Worm (Caenorhabditis elegans) whole organism, L3 larva: Measurements from ENCODE around the gene srz-95.

ENCODE experiments used
- R02D3.7 ChIP-seq: fragments of 150-350 bp; optimal IDR thresholded peaks from 2 replicates; lab custom pipeline; 2014; ENCODE audit warnings: missing biosample characterization, missing genetic modification characterization
- ZK546.5 ChIP-seq: sonication (generic microtip); optimal IDR thresholded peaks from 2 replicates; lab custom pipeline; 2017; ENCODE audit warnings: missing biosample characterization, missing genetic modification characterization
- aly-2 ChIP-seq: fragments of 150-350 bp; optimal IDR thresholded peaks from 2 replicates; lab custom pipeline; 2014; ENCODE audit warnings: missing biosample characterization, missing genetic modification characterization
- ama-1 ChIP-seq: fragments of 150-350 bp; optimal IDR thresholded peaks from 2 replicates; lab custom pipeline; 2018
- ceh-16 ChIP-seq: sonication (generic microtip); optimal IDR thresholded peaks from 2 replicates; lab custom pipeline; 2017; ENCODE audit warnings: missing biosample characterization, missing genetic modification characterization
- ceh-28 ChIP-seq: fragments of 150-350 bp; optimal IDR thresholded peaks from 2 replicates; lab custom pipeline; 2014; ENCODE audit warnings: missing biosample characterization, missing genetic modification reagents, missing genetic modification characterization
- ceh-82 ChIP-seq: fragments of 150-350 bp; optimal IDR thresholded peaks from 2 replicates; lab custom pipeline; 2014; ENCODE audit warnings: missing biosample characterization, missing genetic modification characterization
- ceh-9 ChIP-seq: sonication (generic microtip); optimal IDR thresholded peaks from 2 replicates; lab custom pipeline; 2018; ENCODE audit warnings: missing biosample characterization, missing genetic modification characterization
- egl-5 ChIP-seq: fragments of 150-350 bp; optimal IDR thresholded peaks from 2 replicates; lab custom pipeline; 2017; ENCODE audit warnings: missing biosample characterization, missing genetic modification reagents, missing genetic modification characterization, inconsistent platforms
- elt-1 ChIP-seq: fragments of 150-350 bp; optimal IDR thresholded peaks from 2 replicates; lab custom pipeline; 2014; ENCODE audit warnings: missing biosample characterization, missing genetic modification characterization
- elt-2 ChIP-seq: sonication (generic microtip); optimal IDR thresholded peaks from 2 replicates; lab custom pipeline; 2016; ENCODE audit warnings: missing genetic modification reagents, mild to moderate bottlenecking, missing genetic modification characterization, missing compliant biosample characterization
- elt-3 ChIP-seq, 3 experiments: fragments of 150-350 bp in 1 of 3; sonication (generic microtip) in 2 of 3; optimal IDR thresholded peaks; 2 replicates in 2 of 3; 4 replicates in 1 of 3; lab custom pipeline; 2014 to 2017; ENCODE audit warnings: missing biosample characterization in 3 of 3, missing genetic modification characterization in 3 of 3
- fkh-2 ChIP-seq: fragments of 150-350 bp; optimal IDR thresholded peaks from 2 replicates; lab custom pipeline; 2014; ENCODE audit warnings: missing biosample characterization, missing genetic modification reagents, missing genetic modification characterization
- fos-1 ChIP-seq: fragments of 150-350 bp; optimal IDR thresholded peaks from 2 replicates; lab custom pipeline; 2014; ENCODE audit warnings: missing biosample characterization, missing genetic modification characterization
- jun-1 ChIP-seq: fragments of 150-350 bp; optimal IDR thresholded peaks from 2 replicates; lab custom pipeline; 2014; ENCODE audit warnings: missing biosample characterization, missing genetic modification reagents, missing genetic modification characterization
- lin-15B ChIP-seq: fragments of 150-350 bp; optimal IDR thresholded peaks from 2 replicates; lab custom pipeline; 2014; ENCODE audit warnings: missing biosample characterization, missing genetic modification characterization
- lin-39 ChIP-seq: fragments of 150-350 bp; optimal IDR thresholded peaks from 2 replicates; lab custom pipeline; 2018; ENCODE audit warnings: missing biosample characterization, missing genetic modification reagents, missing genetic modification characterization
- lsy-12 ChIP-seq: sonication (generic microtip); optimal IDR thresholded peaks from 2 replicates; lab custom pipeline; 2016; ENCODE audit warnings: mild to moderate bottlenecking, missing genetic modification characterization, missing compliant biosample characterization
- mdl-1 ChIP-seq: fragments of 150-350 bp; optimal IDR thresholded peaks from 2 replicates; lab custom pipeline; 2014; ENCODE audit warnings: missing biosample characterization, missing genetic modification characterization
- nfya-1 ChIP-seq: sonication (generic microtip); optimal IDR thresholded peaks from 2 replicates; lab custom pipeline; 2017; ENCODE audit warnings: missing genetic modification characterization, mild to moderate bottlenecking, missing compliant biosample characterization, antibody characterized with exemption, moderate library complexity; ENCODE audit not compliant: insufficient read depth
- nhr-11 ChIP-seq: fragments of 150-350 bp; optimal IDR thresholded peaks from 2 replicates; lab custom pipeline; 2014; ENCODE audit warnings: missing biosample characterization, missing genetic modification characterization
- nhr-12 ChIP-seq: fragments of 150-350 bp; optimal IDR thresholded peaks from 2 replicates; lab custom pipeline; 2014; ENCODE audit warnings: missing biosample characterization, missing genetic modification characterization
- nhr-23 ChIP-seq: fragments of 150-350 bp; optimal IDR thresholded peaks from 2 replicates; lab custom pipeline; 2014; ENCODE audit warnings: missing biosample characterization, missing genetic modification reagents, missing genetic modification characterization
- nhr-25 ChIP-seq: sonication (generic microtip); optimal IDR thresholded peaks from 2 replicates; lab custom pipeline; 2017; ENCODE audit warnings: missing biosample characterization, missing genetic modification characterization
- nhr-28 ChIP-seq: fragments of 150-350 bp; optimal IDR thresholded peaks from 2 replicates; lab custom pipeline; 2014; ENCODE audit warnings: missing biosample characterization, missing genetic modification characterization
- nhr-77 ChIP-seq: fragments of 150-350 bp; optimal IDR thresholded peaks from 2 replicates; lab custom pipeline; 2014; ENCODE audit warnings: missing biosample characterization, missing genetic modification characterization
- pha-4 ChIP-seq: fragments of 150-350 bp; optimal IDR thresholded peaks from 2 replicates; lab custom pipeline; 2014; ENCODE audit warnings: missing biosample characterization, missing genetic modification reagents, missing genetic modification characterization
- pqm-1 ChIP-seq: fragments of 150-350 bp; optimal IDR thresholded peaks from 2 replicates; lab custom pipeline; 2017; ENCODE audit warnings: missing biosample characterization, missing genetic modification characterization, inconsistent platforms
- sea-2 ChIP-seq: fragments of 150-350 bp; sonication (generic microtip); optimal IDR thresholded peaks from 4 replicates; lab custom pipeline; 2014; ENCODE audit warnings: missing biosample characterization, missing genetic modification reagents, missing genetic modification characterization
- snpc-4 ChIP-seq: fragments of 150-350 bp; optimal IDR thresholded peaks from 2 replicates; lab custom pipeline; 2014; ENCODE audit warnings: missing biosample characterization, missing genetic modification characterization
- tbx-2 ChIP-seq: sonication (generic microtip); optimal IDR thresholded peaks from 2 replicates; lab custom pipeline; 2016; ENCODE audit warnings: mild to moderate bottlenecking, missing genetic modification characterization, missing compliant biosample characterization
- unc-39 ChIP-seq: sonication (generic microtip); optimal IDR thresholded peaks from 4 replicates; lab custom pipeline; 2017; ENCODE audit warnings: missing biosample characterization, missing genetic modification characterization
- unc-62 ChIP-seq: fragments of 150-350 bp; sonication (generic microtip); optimal IDR thresholded peaks from 4 replicates; lab custom pipeline; 2014; ENCODE audit warnings: missing biosample characterization, missing genetic modification reagents, missing genetic modification characterization
- ztf-11 ChIP-seq: fragments of 150-350 bp; optimal IDR thresholded peaks from 2 replicates; lab custom pipeline; 2014; ENCODE audit warnings: missing biosample characterization, missing genetic modification characterization

srz-95 gene

DNA sequence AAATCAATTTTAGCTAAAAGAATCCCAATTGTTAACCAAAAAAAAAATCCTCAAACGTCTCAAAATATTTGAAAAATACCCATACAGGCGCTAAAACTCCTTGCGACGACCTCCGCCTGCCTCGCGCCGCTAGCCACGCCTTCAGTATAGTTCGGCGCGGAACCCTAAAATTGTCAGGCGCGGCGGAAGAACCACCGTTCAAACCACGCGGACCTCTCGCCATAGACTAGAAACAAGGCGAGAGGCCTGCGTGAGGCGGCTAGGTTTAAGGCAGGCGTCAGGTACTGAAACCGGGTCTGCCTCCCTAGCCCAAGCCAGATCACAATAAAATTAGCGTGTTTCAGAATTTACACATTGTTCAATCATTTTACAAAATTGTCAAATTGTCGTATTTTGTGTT is 549 bp downstream of the srz-95 start:
- no peak for TF ChIP-seq ceh-28 (tag; lab: Kevin White, UChicago)
- TF ChIP-seq ZK546.5 (tag; lab: Kevin White, UChicago), result no peak
- no peak for TF ChIP-seq R02D3.7 (tag; lab: Kevin White, UChicago)
- no peak for TF ChIP-seq nhr-23 (tag; lab: Kevin White, UChicago)
- TF ChIP-seq aly-2 (tag; lab: Kevin White, UChicago), result no peak
- TF ChIP-seq egl-5, result no peak
- TF ChIP-seq nfya-1 (tag; lab: Kevin White, UChicago), result no peak
- TF ChIP-seq snpc-4, result no peak
- no peak for TF ChIP-seq elt-1 (tag; lab: Kevin White, UChicago)
- TF ChIP-seq, all 47 proteins: peak for 0

DNA sequence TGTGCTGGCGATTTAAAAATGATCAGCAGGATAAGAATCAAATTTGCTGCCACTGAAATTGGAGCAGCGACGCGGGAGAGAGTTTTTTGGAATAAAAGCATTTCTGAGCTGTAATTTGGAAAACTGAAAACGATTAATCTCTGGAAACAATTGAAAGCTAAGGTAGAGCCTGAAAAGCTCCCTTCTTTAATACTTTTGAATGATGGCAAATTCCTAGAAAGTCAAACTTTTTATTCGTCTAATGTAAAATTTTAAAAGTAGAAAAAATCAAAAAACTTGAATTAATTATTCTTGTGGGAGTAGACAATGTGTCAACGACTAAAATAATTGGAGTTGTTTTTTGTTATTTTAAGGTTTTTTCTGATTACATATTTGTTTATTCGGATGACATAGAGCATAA is 8.4 kb downstream of the srz-95 start, which contains the start of gene str-217:
Gene str-217 (minus strand): TSS at position 101 of the 400 bp plus-strand sequence.
- no peak for TF ChIP-seq sea-2 (GFP tag; lab: Kevin White, UChicago)

DNA sequence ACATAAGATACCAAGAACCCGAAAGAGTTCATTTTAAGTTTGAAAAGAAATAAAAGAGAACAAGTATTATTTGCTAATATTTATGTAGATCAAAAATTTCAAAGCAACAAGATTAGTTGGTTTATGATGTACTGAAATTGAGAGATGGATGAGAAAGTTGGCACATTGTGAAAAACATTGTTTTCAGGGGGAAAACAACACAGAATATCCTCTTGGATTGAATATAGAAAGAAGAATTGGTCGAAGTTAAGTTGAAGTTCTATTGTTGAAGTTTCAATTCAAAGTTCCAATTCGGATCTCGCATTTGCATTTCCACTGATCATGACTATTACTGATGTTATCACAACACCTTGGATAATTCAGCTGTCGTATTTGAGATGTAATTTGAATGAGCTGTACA is 8.8 kb downstream of the srz-95 start:
- TF ChIP-seq lsy-12 (no peak), jun-1 (tag; lab: Kevin White, UChicago) (no peak), pha-4 (tag; lab: Kevin White, UChicago) (no peak), snpc-4 (no peak), unc-62 (GFP tag; lab: Kevin White, UChicago) (no peak), nhr-23 (tag; lab: Kevin White, UChicago) (no peak), nfya-1 (tag; lab: Kevin White, UChicago) (no peak), nhr-28 (tag; lab: Kevin White, UChicago) (no peak), fos-1 (tag; lab: Kevin White, UChicago) (no peak), tbx-2 (no peak), nhr-12 (tag; lab: Kevin White, UChicago) (no peak), ceh-82 (no peak), R02D3.7 (tag; lab: Kevin White, UChicago) (no peak), mdl-1 (tag; lab: Kevin White, UChicago) (no peak), elt-2 (tag; lab: Kevin White, UChicago) (no peak), fkh-2 (no peak), elt-3 (tag; optimal IDR thresholded peaks at IDR 0.05; lab: Kevin White, UChicago) (no peak), unc-39 (no peak)
- TF ChIP-seq, all 47 proteins: peak for 0

DNA sequence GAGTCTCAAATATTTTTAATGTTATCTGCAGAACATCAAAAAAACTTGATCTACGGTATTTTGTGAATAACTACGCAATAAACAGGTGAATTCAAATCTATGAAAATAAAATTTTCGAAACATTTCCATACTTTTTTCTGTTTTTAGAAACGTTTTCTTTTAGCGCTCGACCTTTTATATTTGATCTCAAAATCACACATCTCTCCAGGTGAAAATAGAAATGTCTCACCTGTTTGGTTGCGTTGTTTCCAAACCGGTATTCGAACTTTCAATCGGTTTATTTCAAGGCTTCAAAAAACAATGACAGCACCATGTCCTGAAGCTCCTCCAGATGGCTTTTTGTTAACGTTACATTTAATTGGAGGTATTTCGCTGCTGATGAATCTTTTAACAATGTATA is 9.3 kb downstream of the srz-95 start, which contains the start of gene sri-9:
Gene sri-9 (plus strand): TSS at position 301 of the 400 bp plus-strand sequence.
- TF ChIP-seq ceh-16 (tag; lab: Kevin White, UChicago), result no peak
- no peak for TF ChIP-seq aly-2 (tag; lab: Kevin White, UChicago)
- no peak for TF ChIP-seq nhr-77 (tag; lab: Kevin White, UChicago)
- TF ChIP-seq fos-1 (tag; lab: Kevin White, UChicago), result no peak

DNA sequence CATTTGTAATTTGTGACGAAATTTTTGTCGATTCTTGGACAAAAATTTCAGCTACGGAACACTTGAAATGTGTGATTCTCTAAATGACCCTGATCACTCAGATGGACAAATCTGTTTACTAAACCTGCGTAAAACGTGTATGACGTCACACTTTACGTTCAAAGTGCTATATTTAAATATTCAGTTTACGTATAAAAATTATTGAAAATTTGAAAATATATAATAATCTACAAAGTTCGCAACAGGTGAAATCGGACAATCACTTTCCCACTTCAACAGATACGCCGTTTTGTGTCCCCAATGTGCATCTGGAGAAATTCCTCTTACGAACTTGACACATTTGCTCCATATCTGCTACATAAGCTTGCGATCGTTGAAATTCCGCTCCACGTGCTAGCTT is 13.4 kb downstream of the srz-95 start, which contains the start of gene srh-131:
Gene srh-131 (plus strand): TSS at position 301 of the 400 bp plus-strand sequence.
- TF ChIP-seq elt-1 (tag; lab: Kevin White, UChicago), result no peak
- TF ChIP-seq lin-15B (tag; lab: Kevin White, UChicago), result no peak
- no peak for TF ChIP-seq ama-1 (lab: Kevin White, UChicago)
- TF ChIP-seq pqm-1 (tag; lab: Kevin White, UChicago), result no peak
- no peak for TF ChIP-seq nhr-25
- no peak for TF ChIP-seq ceh-82
- TF ChIP-seq ztf-11 (tag; lab: Kevin White, UChicago), result no peak
- no peak for TF ChIP-seq mdl-1 (tag; lab: Kevin White, UChicago)
- no peak for TF ChIP-seq ceh-9 (tag; lab: Kevin White, UChicago)
- TF ChIP-seq nhr-11 (tag; lab: Kevin White, UChicago), result no peak
- TF ChIP-seq ZK546.5 (tag; lab: Kevin White, UChicago), result no peak
- TF ChIP-seq nfya-1 (tag; lab: Kevin White, UChicago), result no peak
- no peak for TF ChIP-seq nhr-23 (tag; lab: Kevin White, UChicago)
- TF ChIP-seq lin-39 (tag; lab: Kevin White, UChicago), result no peak
- TF ChIP-seq aly-2 (tag; lab: Kevin White, UChicago), result no peak
